Worm (Caenorhabditis elegans) whole organism, early embryonic: ENCODE results near the gene pept-1.

ENCODE experiments used
- B0310.2 ChIP-seq: sonication (generic microtip); optimal IDR thresholded peaks from 2 replicates; lab custom pipeline; 2016; ENCODE audit warnings: mild to moderate bottlenecking, missing genetic modification characterization, missing compliant biosample characterization
- F13C5.2 ChIP-seq: sonication (generic microtip); optimal IDR thresholded peaks from 2 replicates; lab custom pipeline; 2017; ENCODE audit warnings: mild to moderate bottlenecking, missing genetic modification characterization, inconsistent platforms, missing compliant biosample characterization
- aly-1 ChIP-seq: sonication (generic microtip); optimal IDR thresholded peaks from 2 replicates; lab custom pipeline; 2016; ENCODE audit warnings: missing genetic modification characterization, missing compliant biosample characterization
- ama-1 ChIP-seq: fragments of 150-350 bp; optimal IDR thresholded peaks from 2 replicates; lab custom pipeline; 2014
- ceh-13 ChIP-seq: fragments of 200-800 bp; sonication (Bioruptor generic); optimal IDR thresholded peaks from 2 replicates; lab custom pipeline; 2018; ENCODE audit warnings: mild to moderate bottlenecking, missing genetic modification characterization, missing compliant biosample characterization
- ceh-36 ChIP-seq: sonication (generic microtip); optimal IDR thresholded peaks from 2 replicates; lab custom pipeline; 2016; ENCODE audit warnings: missing genetic modification characterization, inconsistent platforms, missing compliant biosample characterization
- ets-7 ChIP-seq: sonication (generic microtip); optimal IDR thresholded peaks from 2 replicates; lab custom pipeline; 2016; ENCODE audit warnings: missing genotype, missing genetic modification characterization, missing compliant biosample characterization
- flt-1 ChIP-seq: fragments of 200-800 bp; sonication (Bioruptor generic); IDR thresholded peaks from 2 replicates; pipeline ENCODE4 v1.3.6; 2022; ENCODE audit warnings: missing genetic modification characterization, missing compliant biosample characterization
- hmbx-1 ChIP-seq: sonication (generic microtip); optimal IDR thresholded peaks from 2 replicates; lab custom pipeline; 2016; ENCODE audit warnings: mild to moderate bottlenecking, missing genetic modification characterization, missing compliant biosample characterization
- hmg-4 ChIP-seq: fragments of 200-800 bp; sonication (Bioruptor generic); optimal IDR thresholded peaks from 2 replicates; lab custom pipeline; 2018; ENCODE audit warnings: mild to moderate bottlenecking, missing genetic modification characterization, missing compliant biosample characterization
- hnd-1 ChIP-seq: sonication (generic microtip); optimal IDR thresholded peaks from 2 replicates; lab custom pipeline; 2016; ENCODE audit warnings: missing genetic modification characterization, missing compliant biosample characterization
- pes-1 ChIP-seq: fragments of 200-800 bp; sonication (Bioruptor generic); IDR thresholded peaks from 2 replicates; pipeline ENCODE4 v1.3.6; 2022; ENCODE audit warnings: missing genetic modification reagents, missing genetic modification characterization, missing compliant biosample characterization
- scrt-1 ChIP-seq: fragments of 200-800 bp; sonication (Bioruptor generic); IDR thresholded peaks from 2 replicates; pipeline ENCODE4 v1.3.6; 2022; ENCODE audit warnings: missing genetic modification characterization, missing compliant biosample characterization
- sea-1 ChIP-seq: fragments of 200-800 bp; sonication (Bioruptor generic); conservative IDR thresholded peaks from 2 replicates; pipeline ENCODE4 v1.3.6; 2022; ENCODE audit warnings: missing genetic modification characterization, missing compliant biosample characterization
- tbx-11 ChIP-seq: fragments of 200-800 bp; sonication (Bioruptor generic); IDR thresholded peaks from 2 replicates; pipeline ENCODE4 v1.3.6; 2022; ENCODE audit warnings: missing genetic modification characterization, missing compliant biosample characterization
- tbx-37 ChIP-seq: fragments of 200-800 bp; sonication (Bioruptor generic); conservative IDR thresholded peaks from 2 replicates; pipeline ENCODE4 v1.3.6; 2022; ENCODE audit warnings: missing genetic modification reagents, missing genetic modification characterization, missing compliant biosample characterization
- tra-4 ChIP-seq: sonication (generic microtip); optimal IDR thresholded peaks from 2 replicates; lab custom pipeline; 2017; ENCODE audit warnings: missing genetic modification characterization, missing compliant biosample characterization

The pept-1 gene

ce11 chrX:6437545-6437944 lies 19.1 kb upstream of the pept-1 start, which contains the start of gene K10C2.8:
TSS of gene K10C2.8 (minus strand) at chrX:6437645.
- no peak for TF ChIP-seq ama-1 (lab: Kevin White, UChicago)
- no peak for TF ChIP-seq hnd-1 (tag; lab: Kevin White, UChicago)
- TF ChIP-seq aly-1 (tag; lab: Kevin White, UChicago), result no peak
- no peak for TF ChIP-seq hmbx-1 (tag; lab: Kevin White, UChicago)
- no peak for TF ChIP-seq flt-1 (GFP tag; lab: Robert Waterston, UW)
- no peak for TF ChIP-seq sea-1 (GFP tag; lab: Robert Waterston, UW)
- TF ChIP-seq tbx-37, result no peak
- TF ChIP-seq hmg-4 (GFP tag; lab: Kevin White, UChicago), result no peak
- no peak for TF ChIP-seq ceh-36 (tag; lab: Kevin White, UChicago)
- TF ChIP-seq tra-4, result no peak
- TF ChIP-seq tbx-11 (GFP tag; lab: Robert Waterston, UW), result no peak
- TF ChIP-seq ets-7 (tag; lab: Kevin White, UChicago), result no peak
- no peak for TF ChIP-seq B0310.2
- TF ChIP-seq F13C5.2 (tag; lab: Kevin White, UChicago), result no peak
- TF ChIP-seq scrt-1, result no peak
- no peak for TF ChIP-seq pes-1 (GFP tag; lab: Robert Waterston, UW)
- TF ChIP-seq ceh-13 (GFP tag; lab: Kevin White, UChicago), result no peak

- TF ChIP-seq tbx-11 (GFP tag; lab: Robert Waterston, UW), result no peak
- TF ChIP-seq aly-1 (tag; lab: Kevin White, UChicago), result no peak
- TF ChIP-seq flt-1 (GFP tag; lab: Robert Waterston, UW), result no peak
- no peak for TF ChIP-seq sea-1 (GFP tag; lab: Robert Waterston, UW)
- no peak for TF ChIP-seq hnd-1 (tag; lab: Kevin White, UChicago)
- no peak for TF ChIP-seq ceh-13 (GFP tag; lab: Kevin White, UChicago)
- no peak for TF ChIP-seq ceh-36 (tag; lab: Kevin White, UChicago)
- TF ChIP-seq B0310.2, result no peak
- TF ChIP-seq tra-4, result no peak
- TF ChIP-seq pes-1 (GFP tag; lab: Robert Waterston, UW), result no peak
- no peak for TF ChIP-seq scrt-1
- TF ChIP-seq ama-1 (lab: Kevin White, UChicago), result no peak
- TF ChIP-seq ets-7 (tag; lab: Kevin White, UChicago), result no peak
- TF ChIP-seq F13C5.2 (tag; lab: Kevin White, UChicago), result no peak
- no peak for TF ChIP-seq hmbx-1 (tag; lab: Kevin White, UChicago)
- no peak for TF ChIP-seq tbx-37
- no peak for TF ChIP-seq hmg-4 (GFP tag; lab: Kevin White, UChicago)
Measured at ce11 chrX:6440464-6440863, 16.2 kb upstream of the pept-1 start, which contains the start of gene K10C2.14. TSS of gene K10C2.14 (minus strand) at chrX:6440564.

ce11 chrX:6443373-6443772 lies 13.3 kb upstream of the pept-1 start, which contains the start of gene K10C2.7:
TSS of gene K10C2.7 (minus strand) at chrX:6443473.
- TF ChIP-seq aly-1 (tag; lab: Kevin White, UChicago) (no peak), ceh-13 (GFP tag; lab: Kevin White, UChicago) (no peak), ceh-36 (tag; lab: Kevin White, UChicago) (no peak), tbx-11 (GFP tag; lab: Robert Waterston, UW) (no peak), hnd-1 (tag; lab: Kevin White, UChicago) (no peak), pes-1 (GFP tag; lab: Robert Waterston, UW) (no peak), F13C5.2 (tag; lab: Kevin White, UChicago) (no peak), flt-1 (GFP tag; lab: Robert Waterston, UW) (no peak), B0310.2 (no peak)

ce11 chrX:6445239-6445638 lies 11.4 kb upstream of the pept-1 start:
- no peak for TF ChIP-seq hmbx-1 (tag; lab: Kevin White, UChicago)
- no peak for TF ChIP-seq F13C5.2 (tag; lab: Kevin White, UChicago)
- TF ChIP-seq ceh-36 (tag; lab: Kevin White, UChicago), result no peak
- no peak for TF ChIP-seq scrt-1
- TF ChIP-seq tbx-37, result no peak

- TF ChIP-seq hmbx-1 (tag; lab: Kevin White, UChicago) (no peak), flt-1 (GFP tag; lab: Robert Waterston, UW) (no peak), aly-1 (tag; lab: Kevin White, UChicago) (no peak), tbx-11 (GFP tag; lab: Robert Waterston, UW) (no peak), F13C5.2 (tag; lab: Kevin White, UChicago) (no peak), ceh-13 (GFP tag; lab: Kevin White, UChicago) (no peak), scrt-1 (no peak), tra-4 (no peak), tbx-37 (no peak), hmg-4 (GFP tag; lab: Kevin White, UChicago) (no peak), hnd-1 (tag; lab: Kevin White, UChicago) (no peak), ceh-36 (tag; lab: Kevin White, UChicago) (no peak), B0310.2 (no peak), sea-1 (GFP tag; lab: Robert Waterston, UW) (no peak), ets-7 (tag; lab: Kevin White, UChicago) (no peak), pes-1 (GFP tag; lab: Robert Waterston, UW) (no peak), ama-1 (lab: Kevin White, UChicago) (no peak)
Measured at ce11 chrX:6446564-6446963, 10.1 kb upstream of the pept-1 start, which contains the start of gene asp-14. TSS of gene asp-14 (minus strand) at chrX:6446664.

ce11 chrX:6448866-6449400 lies 7.7 kb upstream of the pept-1 start, which contains the start of gene fah-1:
TSS of gene fah-1 (minus strand) at chrX:6448916.
- no peak for TF ChIP-seq ceh-36 (tag; lab: Kevin White, UChicago)
- no peak for TF ChIP-seq B0310.2
- TF ChIP-seq ceh-13 (GFP tag; lab: Kevin White, UChicago), result no peak
- no peak for TF ChIP-seq ets-7 (tag; lab: Kevin White, UChicago)
- TF ChIP-seq hmg-4 (GFP tag; lab: Kevin White, UChicago), result no peak
- no peak for TF ChIP-seq aly-1 (tag; lab: Kevin White, UChicago)
- no peak for TF ChIP-seq flt-1 (GFP tag; lab: Robert Waterston, UW)
- no peak for TF ChIP-seq F13C5.2 (tag; lab: Kevin White, UChicago)
- TF ChIP-seq scrt-1, result no peak
- no peak for TF ChIP-seq tbx-37
- no peak for TF ChIP-seq tra-4
- no peak for TF ChIP-seq hmbx-1 (tag; lab: Kevin White, UChicago)
- no peak for TF ChIP-seq tbx-11 (GFP tag; lab: Robert Waterston, UW)
- no peak for TF ChIP-seq hnd-1 (tag; lab: Kevin White, UChicago)
- TF ChIP-seq sea-1 (GFP tag; lab: Robert Waterston, UW), result no peak
- TF ChIP-seq ama-1 (lab: Kevin White, UChicago), result no peak
